Worm (Caenorhabditis elegans): ENCODE data around the gene mrpl-18.

The mrpl-18 gene

DNA sequence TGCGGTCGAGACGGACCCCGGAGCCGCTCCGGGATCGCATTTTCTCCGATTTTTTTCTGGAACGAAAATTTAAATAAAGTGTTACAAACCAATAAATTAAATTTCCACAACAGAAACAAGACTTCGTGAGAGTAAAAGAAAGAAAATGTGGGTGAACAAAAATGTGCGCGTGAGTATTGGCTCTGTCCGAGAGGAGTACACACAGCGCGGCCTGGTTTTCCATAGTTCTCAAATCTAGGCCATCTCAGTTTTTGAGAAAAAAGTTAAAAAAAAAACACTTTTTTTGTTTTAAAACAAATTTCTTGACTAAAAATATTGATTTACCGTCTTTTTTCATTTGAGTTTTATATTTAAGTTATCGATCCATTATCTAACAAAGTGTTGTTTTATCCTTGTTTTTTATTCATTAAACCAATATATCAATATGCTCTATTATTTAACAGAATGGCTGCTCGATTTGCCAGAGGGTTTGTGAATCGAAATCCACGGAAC lies at the start of gene mrpl-18, which contains the start of gene C14B9.8:
mrpl-18 (plus strand) TSS at position 442 of the 492 bp plus-strand sequence.
C14B9.8 (minus strand) TSS at position 56 of the 492 bp plus-strand sequence.
- TF ChIP-seq ceh-90 (tag; optimal IDR thresholded peaks at IDR 0.05), result peak; percentile 93
- TF ChIP-seq mdl-1 (tag; optimal IDR thresholded peaks at IDR 0.05), result peak in 1 of 2 experiments; percentile 54
- TF ChIP-seq ceh-82 (tag; optimal IDR thresholded peaks at IDR 0.05), result peak; percentile 26 to 72 (median 37)
- peak; percentile 54 to 71 (median 69) for TF ChIP-seq dpl-1 (GFP tag; optimal IDR thresholded peaks at IDR 0.05)
- no peak for TF ChIP-seq unc-130 (tag; optimal IDR thresholded peaks at IDR 0.05)
- peak; percentile 59 for TF ChIP-seq grh-1 (GFP tag; IDR thresholded peaks at IDR 0.05)
- TF ChIP-seq rnt-1 (tag; optimal IDR thresholded peaks at IDR 0.05), result peak; percentile 99
- TF ChIP-seq efl-3 (GFP tag; optimal IDR thresholded peaks at IDR 0.05), result no peak
- TF ChIP-seq unc-30 (tag; optimal IDR thresholded peaks at IDR 0.05), result no peak
- TF ChIP-seq snu-23 (GFP tag; optimal IDR thresholded peaks at IDR 0.05), result peak; percentile 73
- TF ChIP-seq elt-3 (tag; optimal IDR thresholded peaks at IDR 0.05), result peak in 2 of 6 experiments; percentile 20 to 43
- peak; percentile 22 for TF ChIP-seq aly-2 (tag; optimal IDR thresholded peaks at IDR 0.05)
- no peak for TF ChIP-seq ceh-8 (GFP tag; optimal IDR thresholded peaks at IDR 0.05)
- peak in 1 of 2 experiments; percentile 89 for TF ChIP-seq ztf-11 (tag; optimal IDR thresholded peaks at IDR 0.05)
- TF ChIP-seq hpl-2 (GFP tag; optimal IDR thresholded peaks at IDR 0.05), result no peak
- TF ChIP-seq snpc-4 (tag; optimal IDR thresholded peaks at IDR 0.05), result peak; percentile 47
- peak; percentile 29 for TF ChIP-seq C16A3.4 (tag; optimal IDR thresholded peaks at IDR 0.05)
- TF ChIP-seq egl-13 (tag; optimal IDR thresholded peaks at IDR 0.05), result peak; percentile 81
- peak; percentile 83 for TF ChIP-seq tbx-2 (tag; optimal IDR thresholded peaks at IDR 0.05)
- peak; percentile 47 for TF ChIP-seq elt-2 (tag; optimal IDR thresholded peaks at IDR 0.05)
- no peak for TF ChIP-seq fos-1 (tag; optimal IDR thresholded peaks at IDR 0.05)
- TF ChIP-seq skn-1 (tag; optimal IDR thresholded peaks at IDR 0.05), result peak; percentile 13
- peak; percentile 54 for TF ChIP-seq lin-39 (tag; optimal IDR thresholded peaks at IDR 0.05)
- TF ChIP-seq Y116A8C.19 (tag; optimal IDR thresholded peaks at IDR 0.05; ENCODE audit: borderline replicate concordance), result peak; percentile 63
- TF ChIP-seq irx-1 (tag; optimal IDR thresholded peaks at IDR 0.05), result peak; percentile 94
- peak; percentile 87 for TF ChIP-seq nhr-71 (tag; optimal IDR thresholded peaks at IDR 0.05)
- TF ChIP-seq mep-1 (tag; optimal IDR thresholded peaks at IDR 0.05), result peak; percentile 73
- TF ChIP-seq xbp-1 (tag; optimal IDR thresholded peaks at IDR 0.05), result peak; percentile 80
- TF ChIP-seq lin-15B (tag; optimal IDR thresholded peaks at IDR 0.05), result peak; percentile 48
- peak; percentile 70 for TF ChIP-seq nhr-19 (GFP tag; conservative IDR thresholded peaks at IDR 0.05)
- peak; percentile 6 for TF ChIP-seq zip-4 (GFP tag; optimal IDR thresholded peaks at IDR 0.05)
- peak; percentile 67 for TF ChIP-seq nhr-20 (tag; optimal IDR thresholded peaks at IDR 0.05)
- TF ChIP-seq fkh-8 (tag; optimal IDR thresholded peaks at IDR 0.05), result peak; percentile 73
- peak; percentile 69 for TF ChIP-seq swsn-7 (tag; optimal IDR thresholded peaks at IDR 0.05)
- no peak for TF ChIP-seq alr-1 (tag; optimal IDR thresholded peaks at IDR 0.05; ENCODE audit: borderline replicate concordance)
- TF ChIP-seq nhr-90 (tag; optimal IDR thresholded peaks at IDR 0.05; ENCODE audit: poor library complexity), result peak; percentile 89
- TF ChIP-seq pax-3 (tag; optimal IDR thresholded peaks at IDR 0.05), result peak; percentile 70
- peak; percentile 18; the same call in 1 of the 2 replicates for TF ChIP-seq ceh-88 (GFP tag; IDR thresholded peaks at IDR 0.05)
- no peak for TF ChIP-seq sup-37 (GFP tag; optimal IDR thresholded peaks at IDR 0.05)
- peak; percentile 64; the same call in 1 of the 2 replicates for TF ChIP-seq mab-9 (GFP tag; IDR thresholded peaks at IDR 0.05)
- TF ChIP-seq ceh-63 (GFP tag; optimal IDR thresholded peaks at IDR 0.05), result no peak
- no peak for TF ChIP-seq zag-1 (tag; optimal IDR thresholded peaks at IDR 0.05)
- TF ChIP-seq sptf-1 (tag; optimal IDR thresholded peaks at IDR 0.05), result no peak
- TF ChIP-seq vab-15 (tag; optimal IDR thresholded peaks at IDR 0.05), result no peak
- no peak for TF ChIP-seq hlh-4 (tag; optimal IDR thresholded peaks at IDR 0.05)
- no peak for TF ChIP-seq ama-1 (optimal IDR thresholded peaks at IDR 0.05)
- peak; percentile 33 for TF ChIP-seq C34B4.2 (tag; optimal IDR thresholded peaks at IDR 0.05)
- peak; percentile 57 for TF ChIP-seq unc-86 (tag; optimal IDR thresholded peaks at IDR 0.05)
- TF ChIP-seq lin-35 (GFP tag; optimal IDR thresholded peaks at IDR 0.05), result peak; percentile 47 to 68
- peak; percentile 61 for TF ChIP-seq unc-98 (GFP tag; IDR thresholded peaks at IDR 0.05)
- peak; percentile 66 for TF ChIP-seq isw-1 (GFP tag; IDR thresholded peaks at IDR 0.05)
- TF ChIP-seq nhr-12 (tag; optimal IDR thresholded peaks at IDR 0.05), result no peak

Data from whole organism, L1 larva.